Fruit fly (Drosophila melanogaster): ENCODE measurements around the gene Ulp1.
A peak's percentile ranks its signal among the peaks of the same experiment; 100 is the strongest.

Ulp1 gene

dm6 chrX:19152570-19153287 lies 55.3 kb downstream of the Ulp1 start (continued):
- no peak for TF ChIP-seq Trl (optimal IDR thresholded peaks at IDR 0.05)
- TF ChIP-seq Trl (GFP tag; optimal IDR thresholded peaks at IDR 0.05): no peak
- no peak for TF ChIP-seq HLH54F (GFP tag; optimal IDR thresholded peaks at IDR 0.05)
- TF ChIP-seq unc-4 (GFP tag; IDR thresholded peaks at IDR 0.05; ENCODE audit: partially characterized antibody): no peak
- no peak for TF ChIP-seq Tbp (GFP tag; optimal IDR thresholded peaks at IDR 0.05)
- TF ChIP-seq pum (GFP tag; optimal IDR thresholded peaks at IDR 0.05): no peak
- no peak for TF ChIP-seq D (optimal IDR thresholded peaks at IDR 0.05)
- TF ChIP-seq D (GFP tag; optimal IDR thresholded peaks at IDR 0.05): peak; percentile 70
- TF ChIP-seq pzg (GFP tag; optimal IDR thresholded peaks at IDR 0.05): no peak
- TF ChIP-seq CG6791 (GFP tag; IDR thresholded peaks at IDR 0.05; ENCODE audit: partially characterized antibody): no peak
- TF ChIP-seq CG3281 (GFP tag; optimal IDR thresholded peaks at IDR 0.05): peak; percentile 62
- TF ChIP-seq CG7556 (GFP tag; optimal IDR thresholded peaks at IDR 0.05): peak; percentile 57
- no peak for TF ChIP-seq NFAT (GFP tag; IDR thresholded peaks at IDR 0.05)
- no peak for TF ChIP-seq gsb (GFP tag; IDR thresholded peaks at IDR 0.05)
- no peak for TF ChIP-seq CG4282 (GFP tag; optimal IDR thresholded peaks at IDR 0.05)
- no peak for TF ChIP-seq CG1024 (GFP tag; IDR thresholded peaks at IDR 0.05)
- TF ChIP-seq CG17359 (tag; optimal IDR thresholded peaks at IDR 0.05): peak; percentile 56
- no peak for TF ChIP-seq dati (GFP tag; IDR thresholded peaks at IDR 0.05)
- TF ChIP-seq jigr1 (GFP tag; IDR thresholded peaks at IDR 0.05): no peak
- no peak for TF ChIP-seq Hand (GFP tag; optimal IDR thresholded peaks at IDR 0.05)
- TF ChIP-seq CG33557 (GFP tag; optimal IDR thresholded peaks at IDR 0.05): peak; percentile 21
- no peak for TF ChIP-seq CG34224 (GFP tag; IDR thresholded peaks at IDR 0.05; ENCODE audit: partially characterized antibody)
- TF ChIP-seq CG12219 (GFP tag; optimal IDR thresholded peaks at IDR 0.05): peak; percentile 4
- TF ChIP-seq CG13296 (GFP tag; optimal IDR thresholded peaks at IDR 0.05): peak; percentile 21
- TF ChIP-seq gem (tag; optimal IDR thresholded peaks at IDR 0.05): peak; percentile 85
- no peak for TF ChIP-seq CG2199 (GFP tag; IDR thresholded peaks at IDR 0.05)
- no peak for TF ChIP-seq prd (optimal IDR thresholded peaks at IDR 0.05)
- peak; percentile 72; the same call in 2 of the 3 replicates for TF ChIP-seq prd (GFP tag; IDR thresholded peaks at IDR 0.05)
- no peak for TF ChIP-seq CG1832 (GFP tag; optimal IDR thresholded peaks at IDR 0.05)
- TF ChIP-seq zen2 (GFP tag; IDR thresholded peaks at IDR 0.05; ENCODE audit: partially characterized antibody): no peak
- TF ChIP-seq E2f2 (GFP tag; IDR thresholded peaks at IDR 0.05): no peak
- no peak for TF ChIP-seq MTF-1 (GFP tag; optimal IDR thresholded peaks at IDR 0.05; ENCODE audit: borderline replicate concordance)
- peak; percentile 54 for TF ChIP-seq CG2875 (GFP tag; optimal IDR thresholded peaks at IDR 0.05)
- TF ChIP-seq MESR4 (GFP tag; optimal IDR thresholded peaks at IDR 0.05): no peak
- TF ChIP-seq CG18599 (GFP tag; optimal IDR thresholded peaks at IDR 0.05): peak; percentile 34
- TF ChIP-seq otp (GFP tag; IDR thresholded peaks at IDR 0.05): peak; percentile 47; the same call in 1 of the 3 replicates
- peak; percentile 46 for TF ChIP-seq sisA (GFP tag; IDR thresholded peaks at IDR 0.05)
- TF ChIP-seq CG8765 (GFP tag; IDR thresholded peaks at IDR 0.05): no peak
- no peak for TF ChIP-seq Ets97D (GFP tag; optimal IDR thresholded peaks at IDR 0.05)
- no peak for TF ChIP-seq toy (GFP tag; IDR thresholded peaks at IDR 0.05)
- TF ChIP-seq Med (GFP tag): peak; percentile 67
- TF ChIP-seq CG8089 (GFP tag; optimal IDR thresholded peaks at IDR 0.05): no peak
- peak; percentile 62 for TF ChIP-seq gsb-n (tag; optimal IDR thresholded peaks at IDR 0.05)
- TF ChIP-seq CG18476 (GFP tag; optimal IDR thresholded peaks at IDR 0.05): peak; percentile 7
- TF ChIP-seq CG15269 (tag; optimal IDR thresholded peaks at IDR 0.05): peak; percentile 65
- TF ChIP-seq kah (GFP tag; optimal IDR thresholded peaks at IDR 0.05): no peak
- no peak for TF ChIP-seq tll (GFP tag; optimal IDR thresholded peaks at IDR 0.05)
- peak; percentile 91 for TF ChIP-seq CG4360 (GFP tag; IDR thresholded peaks at IDR 0.05)
- TF ChIP-seq CG12104 (GFP tag; optimal IDR thresholded peaks at IDR 0.05): peak; percentile 61
- TF ChIP-seq CG34422 (GFP tag; IDR thresholded peaks at IDR 0.05): no peak

Measured in whole organism, embryonic.